Worm (Caenorhabditis elegans) whole organism, young adult: ENCODE results near the gene F20D6.1.

Experiments
- B0035.1 ChIP-seq: sonication (generic microtip); optimal IDR thresholded peaks from 2 replicates; lab custom pipeline; 2016; ENCODE audit warnings: missing genetic modification characterization, mild to moderate bottlenecking, missing compliant biosample characterization, missing genotype, missing genetic modification reagents
- B0261.1 ChIP-seq: sonication (generic microtip); optimal IDR thresholded peaks from 2 replicates; lab custom pipeline; 2016; ENCODE audit warnings: mild to moderate bottlenecking, missing genetic modification characterization, moderate library complexity, missing compliant biosample characterization
- D2030.7 ChIP-seq: fragments of 200-800 bp; sonication (Bioruptor generic); IDR thresholded peaks from 2 replicates; pipeline ENCODE4 v1.3.6; 2022; ENCODE audit warnings: missing genetic modification reagents, missing genetic modification characterization, missing compliant biosample characterization
- F10E7.11 ChIP-seq: sonication (generic microtip); optimal IDR thresholded peaks from 2 replicates; lab custom pipeline; 2017; ENCODE audit warnings: mild to moderate bottlenecking, missing genetic modification characterization, moderate library complexity, missing compliant biosample characterization
- F49E8.2 ChIP-seq: sonication (generic microtip); optimal IDR thresholded peaks from 3 replicates; lab custom pipeline; 2017; ENCODE audit warnings: missing genetic modification characterization, mild to moderate bottlenecking, missing compliant biosample characterization, antibody characterized with exemption, moderate library complexity; ENCODE audit not compliant: insufficient read depth
- F55B11.4 ChIP-seq: sonication (generic microtip); optimal IDR thresholded peaks from 2 replicates; lab custom pipeline; 2016; ENCODE audit warnings: missing compliant biosample characterization, missing genetic modification characterization, borderline replicate concordance; ENCODE audit not compliant: insufficient read depth
- Y53F4B.3 ChIP-seq: fragments of 200-800 bp; sonication (Bioruptor generic); IDR thresholded peaks from 2 replicates; pipeline ENCODE4 v1.3.6; 2022; ENCODE audit warnings: missing genetic modification reagents, missing genetic modification characterization, missing compliant biosample characterization
- aptf-2 ChIP-seq: fragments of 200-800 bp; sonication (Bioruptor generic); conservative IDR thresholded peaks from 2 replicates; pipeline ENCODE4 v1.3.6; 2022; ENCODE audit warnings: missing genetic modification reagents, missing genetic modification characterization, missing compliant biosample characterization
- athp-1 ChIP-seq: sonication (generic microtip); optimal IDR thresholded peaks from 2 replicates; lab custom pipeline; 2017; ENCODE audit warnings: mild to moderate bottlenecking, missing genetic modification characterization, missing compliant biosample characterization
- attf-3 ChIP-seq: fragments of 200-800 bp; sonication (Bioruptor generic); conservative IDR thresholded peaks from 2 replicates; pipeline ENCODE4 v1.3.6; 2022; ENCODE audit warnings: missing genetic modification reagents, missing genetic modification characterization, missing compliant biosample characterization
- bed-2 ChIP-seq: fragments of 200-800 bp; sonication (Bioruptor generic); IDR thresholded peaks from 2 replicates; pipeline ENCODE4 v1.3.6; 2022; ENCODE audit warnings: missing genetic modification reagents, missing genetic modification characterization, missing compliant biosample characterization
- cebp-2 ChIP-seq: fragments of 200-800 bp; sonication (Bioruptor generic); IDR thresholded peaks from 2 replicates; pipeline ENCODE4 v1.3.6; 2022; ENCODE audit warnings: missing genetic modification characterization, missing compliant biosample characterization
- ceh-100 ChIP-seq: fragments of 200-800 bp; sonication (Bioruptor generic); IDR thresholded peaks from 2 replicates; pipeline ENCODE4 v1.3.6; 2022; ENCODE audit warnings: missing genetic modification reagents, missing genetic modification characterization, missing compliant biosample characterization
- ceh-27 ChIP-seq: fragments of 200-800 bp; sonication (Bioruptor generic); optimal IDR thresholded peaks from 2 replicates; lab custom pipeline; 2018; ENCODE audit warnings: mild to moderate bottlenecking, missing genetic modification characterization, moderate library complexity, missing compliant biosample characterization
- ceh-91 ChIP-seq: fragments of 200-800 bp; sonication (Bioruptor generic); IDR thresholded peaks from 2 replicates; pipeline ENCODE4 v1.3.6; 2022; ENCODE audit warnings: missing genetic modification reagents, missing genetic modification characterization, missing compliant biosample characterization
- efl-1 ChIP-seq: fragments of 150-350 bp; optimal IDR thresholded peaks from 2 replicates; lab custom pipeline; 2014; ENCODE audit warnings: missing biosample characterization, missing genetic modification reagents, missing genetic modification characterization
- egl-18 ChIP-seq: fragments of 200-800 bp; sonication (Bioruptor generic); IDR thresholded peaks from 2 replicates; pipeline ENCODE4 v1.3.6; 2022; ENCODE audit warnings: missing genetic modification reagents, missing genetic modification characterization, missing compliant biosample characterization
- egl-44 ChIP-seq: fragments of 200-800 bp; sonication (Bioruptor generic); IDR thresholded peaks from 2 replicates; pipeline ENCODE4 v1.3.6; 2022; ENCODE audit warnings: missing genetic modification reagents, missing genetic modification characterization, missing compliant biosample characterization
- egrh-3 ChIP-seq: fragments of 200-800 bp; sonication (Bioruptor generic); IDR thresholded peaks from 2 replicates; pipeline ENCODE4 v1.3.6; 2022; ENCODE audit warnings: missing genetic modification reagents, missing genetic modification characterization, missing compliant biosample characterization
- ets-4 ChIP-seq: fragments of 200-800 bp; sonication (Bioruptor generic); optimal IDR thresholded peaks from 2 replicates; lab custom pipeline; 2018; ENCODE audit warnings: mild to moderate bottlenecking, missing genetic modification characterization, missing compliant biosample characterization
- him-1 ChIP-seq: sonication (generic microtip); optimal IDR thresholded peaks from 2 replicates; lab custom pipeline; 2016; ENCODE audit warnings: missing genotype, missing genetic modification reagents, missing genetic modification characterization, missing compliant biosample characterization
- hlh-26 ChIP-seq: fragments of 200-800 bp; sonication (Bioruptor generic); conservative IDR thresholded peaks from 2 replicates; pipeline ENCODE4 v1.3.6; 2022; ENCODE audit warnings: missing genetic modification reagents, missing genetic modification characterization, missing compliant biosample characterization
- hrde-1 ChIP-seq: sonication (generic microtip); optimal IDR thresholded peaks from 2 replicates; lab custom pipeline; 2016; ENCODE audit warnings: missing genetic modification characterization, mild to moderate bottlenecking, missing compliant biosample characterization, moderate library complexity, missing genotype, missing genetic modification reagents, borderline replicate concordance
- lag-1 ChIP-seq: fragments of 200-800 bp; sonication (Bioruptor generic); IDR thresholded peaks from 2 replicates; pipeline ENCODE4 v1.3.6; 2022; ENCODE audit warnings: missing genetic modification reagents, missing genetic modification characterization, missing compliant biosample characterization
- let-607 ChIP-seq, 2 experiments: fragments of 200-800 bp in 1 of 2; sonication (Bioruptor generic) in 1 of 2; sonication (generic microtip) in 1 of 2; optimal IDR thresholded peaks; 2 replicates each; lab custom pipeline; 2016 to 2018; ENCODE audit warnings: mild to moderate bottlenecking in 2 of 2, missing compliant biosample characterization in 2 of 2, missing genetic modification characterization in 2 of 2, moderate library complexity in 2 of 2, missing genotype in 1 of 2
- lin-26 ChIP-seq: fragments of 200-800 bp; sonication (Bioruptor generic); IDR thresholded peaks from 2 replicates; pipeline ENCODE4 v1.3.6; 2022; ENCODE audit warnings: missing genetic modification reagents, missing genetic modification characterization, missing compliant biosample characterization
- lin-35 ChIP-seq, 3 experiments: fragments of 150-350 bp in 2 of 3; sonication (generic microtip) in 1 of 3; optimal IDR thresholded peaks; 2 replicates each; lab custom pipeline; 2014 to 2018; ENCODE audit warnings: missing biosample characterization in 3 of 3, missing genetic modification characterization in 3 of 3, missing genetic modification reagents in 3 of 3
- lir-1 ChIP-seq: fragments of 200-800 bp; sonication (Bioruptor generic); conservative IDR thresholded peaks from 2 replicates; pipeline ENCODE4 v1.3.6; 2022; ENCODE audit warnings: missing genetic modification reagents, missing genetic modification characterization, missing compliant biosample characterization
- lsl-1 ChIP-seq: fragments of 200-800 bp; sonication (Bioruptor generic); optimal IDR thresholded peaks from 2 replicates; lab custom pipeline; 2018; ENCODE audit warnings: mild to moderate bottlenecking, missing genetic modification characterization, moderate library complexity, missing compliant biosample characterization
- nfyb-1 ChIP-seq: fragments of 200-800 bp; sonication (Bioruptor generic); IDR thresholded peaks from 2 replicates; pipeline ENCODE4 v1.3.6; 2022; ENCODE audit warnings: missing genetic modification reagents, missing genetic modification characterization, missing compliant biosample characterization
- nhr-120 ChIP-seq: fragments of 200-800 bp; sonication (Bioruptor generic); IDR thresholded peaks from 2 replicates; pipeline ENCODE4 v1.3.6; 2022; ENCODE audit warnings: missing genetic modification characterization, missing compliant biosample characterization
- nhr-179 ChIP-seq: sonication (generic microtip); optimal IDR thresholded peaks from 2 replicates; lab custom pipeline; 2016; ENCODE audit warnings: mild to moderate bottlenecking, missing genetic modification characterization, missing compliant biosample characterization
- nhr-27 ChIP-seq: fragments of 200-800 bp; sonication (Bioruptor generic); optimal IDR thresholded peaks from 2 replicates; lab custom pipeline; 2018; ENCODE audit warnings: mild to moderate bottlenecking, missing genetic modification characterization, moderate library complexity, missing compliant biosample characterization
- nhr-80 ChIP-seq: sonication (generic microtip); optimal IDR thresholded peaks from 2 replicates; lab custom pipeline; 2016; ENCODE audit warnings: missing genetic modification characterization, missing compliant biosample characterization
- pbrm-1 ChIP-seq: fragments of 200-800 bp; sonication (Bioruptor generic); IDR thresholded peaks from 2 replicates; pipeline ENCODE4 v1.3.6; 2022; ENCODE audit warnings: missing genetic modification reagents, missing genetic modification characterization, missing compliant biosample characterization
- rcor-1 ChIP-seq: fragments of 200-800 bp; sonication (Bioruptor generic); IDR thresholded peaks from 2 replicates; pipeline ENCODE4 v1.3.6; 2022; ENCODE audit warnings: missing genetic modification reagents, missing genetic modification characterization, missing compliant biosample characterization
- snpc-1.3 ChIP-seq: sonication (generic microtip); optimal IDR thresholded peaks from 2 replicates; lab custom pipeline; 2017; ENCODE audit warnings: missing genetic modification characterization, mild to moderate bottlenecking, missing compliant biosample characterization, antibody characterized with exemption, moderate library complexity, missing genotype, missing genetic modification reagents; ENCODE audit not compliant: insufficient read depth
- snpc-4 ChIP-seq, 5 experiments: fragments of 150-350 bp in 1 of 5; sonication (generic microtip) in 4 of 5; optimal IDR thresholded peaks; 2 replicates each; lab custom pipeline; 2014 to 2018; ENCODE audit warnings: missing genetic modification characterization in 5 of 5, missing biosample characterization in 3 of 5, antibody characterized with exemption in 2 of 5, mild to moderate bottlenecking in 2 of 5, missing compliant biosample characterization in 2 of 5, missing genotype in 2 of 5, moderate library complexity in 2 of 5, missing genetic modification reagents in 1 of 5
- somi-1 ChIP-seq: fragments of 200-800 bp; sonication (Bioruptor generic); optimal IDR thresholded peaks from 2 replicates; lab custom pipeline; 2018; ENCODE audit warnings: mild to moderate bottlenecking, missing genetic modification characterization, missing compliant biosample characterization
- tbx-9 ChIP-seq: sonication (generic microtip); optimal IDR thresholded peaks from 2 replicates; lab custom pipeline; 2016; ENCODE audit warnings: borderline replicate concordance, missing genetic modification characterization, inconsistent platforms, missing compliant biosample characterization
- unc-62 ChIP-seq: fragments of 150-350 bp; optimal IDR thresholded peaks from 2 replicates; lab custom pipeline; 2014; ENCODE audit warnings: missing biosample characterization, missing genetic modification reagents, missing genetic modification characterization
- ztf-25 ChIP-seq: fragments of 200-800 bp; sonication (Bioruptor generic); IDR thresholded peaks from 2 replicates; pipeline ENCODE4 v1.3.6; 2022; ENCODE audit warnings: missing genetic modification reagents, missing genetic modification characterization, missing compliant biosample characterization
- ztf-26 ChIP-seq: sonication (generic microtip); optimal IDR thresholded peaks from 2 replicates; lab custom pipeline; 2017; ENCODE audit warnings: missing genetic modification characterization, missing compliant biosample characterization
- ztf-6 ChIP-seq: fragments of 200-800 bp; sonication (Bioruptor generic); IDR thresholded peaks from 2 replicates; pipeline ENCODE4 v1.3.6; 2022; ENCODE audit warnings: missing genetic modification reagents, missing genetic modification characterization, missing compliant biosample characterization

The F20D6.1 gene

ce11 chrV:8219550-8219949, 29.0 kb downstream of the F20D6.1 start:
- TF ChIP-seq nhr-120 (GFP tag; lab: Robert Waterston, UW) (no peak), lin-26 (GFP tag; lab: Robert Waterston, UW) (no peak), ets-4 (GFP tag; lab: Kevin White, UChicago) (no peak), him-1 (tag; lab: Kevin White, UChicago) (no peak), tbx-9 (tag; lab: Kevin White, UChicago) (no peak), F10E7.11 (no peak), pbrm-1 (GFP tag; lab: Robert Waterston, UW) (no peak), B0261.1 (tag; lab: Kevin White, UChicago) (no peak), somi-1 (GFP tag; lab: Kevin White, UChicago) (no peak), Y53F4B.3 (no peak), let-607 (tag; optimal IDR thresholded peaks at IDR 0.05; lab: Kevin White, UChicago) (no peak), ceh-100 (GFP tag; lab: Robert Waterston, UW) (no peak), hlh-26 (GFP tag; lab: Robert Waterston, UW) (no peak), lsl-1 (no peak)

- TF ChIP-seq efl-1 (GFP tag; lab: Kevin White, UChicago): peak; percentile 36
- TF ChIP-seq ceh-27: no peak
- peak; percentile 94 for TF ChIP-seq attf-3 (GFP tag; lab: Robert Waterston, UW)
- TF ChIP-seq snpc-4 (GFP tag; optimal IDR thresholded peaks at IDR 0.05; lab: Kevin White, UChicago): peak; percentile 11
- TF ChIP-seq snpc-4 (tag; optimal IDR thresholded peaks at IDR 0.05; lab: Kevin White, UChicago): peak in 1 of 4 experiments; percentile 30
- no peak for TF ChIP-seq F49E8.2 (tag; lab: Kevin White, UChicago)
- TF ChIP-seq ztf-6 (GFP tag; lab: Robert Waterston, UW): no peak
Measured at ce11 chrV:8221083-8221538, 30.6 kb downstream of the F20D6.1 start, which contains the start of the genes cogc-6 and air-1. Gene cogc-6, minus strand, starts transcription at chrV:8221316. Gene air-1, plus strand, starts transcription at chrV:8221488.

- TF ChIP-seq F55B11.4 (tag; lab: Kevin White, UChicago) (no peak), unc-62 (no peak), bed-2 (GFP tag; lab: Robert Waterston, UW) (no peak), aptf-2 (GFP tag; lab: Robert Waterston, UW) (no peak), nhr-179 (tag; lab: Kevin White, UChicago) (no peak), nhr-27 (tag; lab: Kevin White, UChicago) (no peak), egl-18 (GFP tag; lab: Robert Waterston, UW) (no peak), nfyb-1 (GFP tag; lab: Robert Waterston, UW) (0 out of 2 replicates have a peak, but pooled peaks have one; percentile 53), ceh-91 (GFP tag; lab: Robert Waterston, UW) (no peak), nhr-120 (GFP tag; lab: Robert Waterston, UW) (no peak), egl-44 (GFP tag; lab: Robert Waterston, UW) (no peak), nhr-80 (tag; lab: Kevin White, UChicago) (no peak), hrde-1 (tag; lab: Kevin White, UChicago) (peak; percentile 80), lir-1 (GFP tag; lab: Robert Waterston, UW) (no peak), rcor-1 (GFP tag; lab: Robert Waterston, UW) (no peak), lag-1 (no peak), cebp-2 (GFP tag; lab: Robert Waterston, UW) (0 out of 2 replicates have a peak, but pooled peaks have one; percentile 57), tbx-9 (tag; lab: Kevin White, UChicago) (no peak), snpc-1.3 (tag; lab: Kevin White, UChicago) (no peak), D2030.7 (peak; percentile 28; the same call in 1 of the 2 replicates), pbrm-1 (GFP tag; lab: Robert Waterston, UW) (no peak), athp-1 (tag; lab: Kevin White, UChicago) (peak; percentile 43), lin-35 (GFP tag; optimal IDR thresholded peaks at IDR 0.05; lab: Kevin White, UChicago) (no peak), ztf-26 (tag; lab: Kevin White, UChicago) (no peak), egrh-3 (GFP tag; lab: Robert Waterston, UW) (no peak), ztf-25 (GFP tag; lab: Robert Waterston, UW) (0 out of 2 replicates have a peak, but pooled peaks have one; percentile 63), B0035.1 (tag; lab: Kevin White, UChicago) (no peak)
Measured at ce11 chrV:8223417-8223816, 32.9 kb downstream of the F20D6.1 start.
